Fruit fly (Drosophila melanogaster) whole organism, larva: ENCODE data around the gene Ilp8.

Source experiments
- noc ChIP-seq: fragments of 200-800 bp; sonication (Bioruptor generic); optimal IDR thresholded peaks from 3 replicates; lab custom pipeline; 2019; ENCODE audit warnings: missing biosample characterization, mild to moderate bottlenecking, missing genetic modification characterization, moderate library complexity

Gene Ilp8

dm6 chr3L:17007041-17007471, 24.8 kb downstream of the Ilp8 start:
- TF ChIP-seq noc (tag; lab: Kevin White, UChicago): peak; percentile 67

dm6 chr3L:17006250-17006693, 25.6 kb downstream of the Ilp8 start:
- no peak for TF ChIP-seq noc (tag; lab: Kevin White, UChicago)

DNA sequence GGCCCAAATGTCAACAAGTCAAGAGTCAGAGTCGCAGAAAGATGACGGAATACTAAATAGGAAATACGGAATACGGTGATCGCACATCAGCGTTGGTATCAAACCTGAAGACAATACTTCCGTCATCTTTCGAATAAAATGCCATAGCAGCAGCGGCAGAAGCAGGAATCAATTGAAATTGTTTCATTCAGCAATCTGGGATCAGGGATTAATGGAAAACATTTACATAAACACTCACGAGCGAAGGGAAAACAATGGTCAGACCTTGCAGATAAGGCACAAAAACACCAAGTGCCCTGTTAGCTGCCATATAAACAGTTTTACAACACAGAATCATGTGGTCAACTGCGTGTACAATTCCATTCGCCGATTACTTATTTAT, 26.5 kb downstream of the Ilp8 start:
- TF ChIP-seq noc (tag; lab: Kevin White, UChicago): no peak

DNA sequence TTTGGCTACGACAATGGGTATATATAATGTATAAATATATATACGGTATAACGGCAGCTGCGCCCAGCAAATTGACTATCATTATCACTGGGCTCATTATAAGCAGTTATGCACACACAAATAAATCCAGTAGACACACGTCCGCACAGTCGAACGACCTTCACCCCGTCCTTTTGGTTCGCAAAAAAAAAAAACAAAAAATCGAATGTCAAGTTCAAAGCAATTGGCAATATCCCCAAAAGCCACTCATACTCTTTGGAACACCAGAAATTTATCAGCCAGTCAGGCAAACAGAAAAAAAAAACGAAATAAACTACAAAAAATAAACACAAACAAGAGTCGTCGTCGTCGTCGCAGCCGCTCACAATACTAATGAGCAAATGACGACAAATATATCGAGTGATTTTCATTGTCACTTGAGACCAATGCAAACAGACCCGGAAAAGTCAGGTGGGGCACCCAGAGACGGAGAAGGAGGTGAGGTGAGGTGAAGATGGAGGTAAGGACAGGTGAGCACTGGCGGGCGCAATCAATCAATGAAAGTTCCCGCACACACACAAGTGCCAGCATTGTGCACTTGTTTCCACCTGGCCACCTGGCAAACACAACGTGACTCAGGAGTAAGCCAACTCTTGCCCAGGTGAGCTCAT, 27.0 kb downstream of the Ilp8 start:
- TF ChIP-seq noc (tag; lab: Kevin White, UChicago): no peak

DNA sequence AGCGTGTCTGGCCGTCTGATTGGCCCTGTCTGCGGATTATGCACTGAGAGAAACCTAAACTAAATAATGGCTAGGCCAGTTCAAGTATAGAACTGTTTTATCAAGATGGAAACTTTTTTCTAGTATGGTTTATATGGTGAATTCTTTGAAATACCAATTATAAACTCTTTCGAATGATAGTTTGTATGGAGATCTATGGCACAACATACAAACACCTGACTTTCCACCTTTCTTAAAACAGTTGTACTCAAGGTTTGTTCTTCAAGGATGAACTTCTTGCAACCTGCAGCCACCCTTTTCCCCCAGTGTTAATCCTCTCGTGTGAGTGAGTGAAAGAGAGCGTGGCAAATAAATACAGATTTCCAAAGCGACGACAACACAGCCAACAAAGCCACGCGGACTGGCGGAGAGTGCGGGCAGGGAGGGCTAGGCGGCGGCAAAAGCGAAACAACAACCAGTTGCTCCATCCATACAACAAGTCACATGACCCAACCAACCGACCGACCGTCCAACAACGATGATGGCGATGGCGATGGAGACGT, 27.6 kb downstream of the Ilp8 start:
- peak; percentile 75 for TF ChIP-seq noc (tag; lab: Kevin White, UChicago)

dm6 chr3L:17003251-17004171, 28.4 kb downstream of the Ilp8 start:
- peak; percentile 22 for TF ChIP-seq noc (tag; lab: Kevin White, UChicago)

DNA sequence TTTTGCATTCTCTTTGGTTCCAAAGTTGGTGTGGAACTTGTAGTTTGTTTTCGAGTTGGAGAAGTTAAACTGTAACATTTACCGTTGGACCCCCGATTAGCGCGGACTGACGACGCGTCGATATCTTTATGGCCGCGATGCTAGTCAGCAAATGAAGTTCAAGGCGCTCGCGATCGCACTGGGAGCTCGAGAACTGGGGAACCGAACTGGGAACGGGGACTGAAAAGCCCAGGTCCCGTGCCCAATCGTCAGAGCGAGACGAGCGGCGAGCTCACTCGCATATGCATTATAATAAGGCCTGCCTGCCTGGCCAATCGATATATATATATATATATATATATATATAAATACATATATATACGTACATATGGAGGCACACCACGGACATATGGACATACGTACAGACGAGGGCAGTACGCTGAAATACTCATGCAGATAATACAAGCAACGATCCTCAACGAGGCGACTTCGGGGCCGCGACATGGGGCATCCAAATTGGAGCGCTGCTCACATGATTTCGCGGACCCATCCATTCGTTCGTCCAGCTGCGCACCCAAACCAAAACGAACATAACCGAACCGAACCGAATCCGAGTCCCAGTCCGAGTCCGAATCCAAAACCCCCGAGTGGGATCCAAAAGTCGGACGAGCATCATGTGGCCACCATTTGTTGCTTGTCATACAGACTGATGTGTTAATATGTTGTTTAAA, 29.6 kb downstream of the Ilp8 start:
- no peak for TF ChIP-seq noc (tag; lab: Kevin White, UChicago)

dm6 chr3L:17001055-17001454, 30.8 kb downstream of the Ilp8 start:
- no peak for TF ChIP-seq noc (tag; lab: Kevin White, UChicago)

DNA sequence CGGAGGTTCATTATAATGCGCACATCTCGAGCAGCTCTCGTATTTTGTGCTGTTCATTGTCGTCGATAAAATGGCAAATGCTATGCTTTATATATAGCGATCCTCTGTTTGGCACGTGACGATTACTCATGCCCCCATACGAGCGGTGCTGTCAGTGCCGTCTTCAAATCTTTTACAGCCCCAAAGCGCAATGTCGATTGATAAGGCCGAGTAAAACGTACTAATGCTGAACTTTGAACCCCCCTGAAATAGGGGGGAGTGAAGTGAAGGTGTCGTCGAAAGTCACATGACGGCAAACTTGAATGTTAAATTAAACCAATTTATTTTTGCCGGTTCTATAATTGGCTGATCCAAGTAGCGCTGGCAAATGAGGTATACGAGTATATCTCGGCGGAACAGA, 31.6 kb downstream of the Ilp8 start:
- no peak for TF ChIP-seq noc (tag; lab: Kevin White, UChicago)

- peak; percentile 1 for TF ChIP-seq noc (tag; lab: Kevin White, UChicago)
Measured at dm6 chr3L:16994805-16995204, 37.1 kb downstream of the Ilp8 start.

- TF ChIP-seq noc (tag; lab: Kevin White, UChicago): peak; percentile 46
Measured at dm6 chr3L:16989169-16989568, 42.7 kb downstream of the Ilp8 start.

DNA sequence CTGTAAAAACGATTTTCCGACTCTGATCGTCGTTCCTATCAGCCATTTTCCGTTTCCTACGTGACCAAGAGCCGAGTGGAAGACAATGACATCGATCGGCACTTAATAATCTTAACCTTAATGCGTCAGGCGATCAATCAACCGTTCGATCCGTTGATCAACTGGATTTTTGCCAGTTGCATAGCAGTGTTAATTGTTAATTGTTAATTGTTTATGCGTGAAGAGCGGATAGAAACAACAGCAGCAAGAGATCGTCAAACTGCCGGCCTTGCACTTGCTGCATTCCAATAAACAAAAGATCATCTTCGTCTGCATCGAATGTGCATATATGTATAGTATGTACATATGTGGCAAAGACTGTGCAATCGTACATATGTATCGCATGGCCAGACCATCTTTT, 43.4 kb downstream of the Ilp8 start:
- TF ChIP-seq noc (tag; lab: Kevin White, UChicago): no peak

- no peak for TF ChIP-seq noc (tag; lab: Kevin White, UChicago)
Measured at dm6 chr3L:16987347-16987746, 44.5 kb downstream of the Ilp8 start.

DNA sequence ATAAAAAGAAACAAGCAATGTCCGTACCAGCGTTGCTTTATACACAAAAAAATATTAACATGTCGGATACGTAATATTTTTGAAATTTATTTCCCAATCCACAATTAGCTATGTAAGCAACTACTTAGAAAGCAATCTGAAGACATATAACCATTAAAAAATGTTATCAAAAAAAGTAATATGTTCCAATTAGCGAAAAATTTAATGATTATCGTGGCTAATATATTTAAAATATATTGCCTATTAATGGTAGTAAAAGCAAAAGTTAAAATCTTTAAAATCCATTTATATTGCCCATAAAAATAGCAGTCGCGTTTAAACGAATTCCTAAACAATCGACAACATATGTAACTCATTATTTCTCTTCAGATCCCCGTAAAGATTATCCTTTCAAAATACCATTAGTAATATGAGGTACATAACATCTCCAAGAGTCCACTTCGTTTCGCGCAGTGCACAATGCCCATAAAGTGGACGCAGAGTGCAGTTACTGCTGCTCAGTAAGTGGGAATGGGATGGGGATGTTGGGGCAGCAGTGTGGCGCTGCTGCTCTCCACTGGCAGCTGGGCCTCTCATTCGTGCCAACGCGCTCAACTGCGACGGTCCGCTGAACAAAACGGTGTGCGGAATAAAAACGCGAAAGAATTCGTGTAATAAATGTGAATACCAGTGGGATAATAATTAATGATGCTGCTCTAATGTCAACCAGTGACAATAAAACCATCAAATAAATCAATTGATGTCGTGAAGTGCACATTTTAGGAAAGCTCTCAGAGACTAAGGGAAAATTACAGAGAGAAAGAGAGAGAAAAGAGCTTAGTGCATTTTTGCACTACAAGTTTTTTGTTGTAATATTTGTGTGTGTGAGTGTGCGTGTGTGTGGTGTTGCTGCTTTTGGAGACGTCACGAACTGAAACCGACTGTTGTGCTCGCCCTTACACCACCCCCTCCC, 45.5 kb downstream of the Ilp8 start:
- TF ChIP-seq noc (tag; lab: Kevin White, UChicago): no peak

DNA sequence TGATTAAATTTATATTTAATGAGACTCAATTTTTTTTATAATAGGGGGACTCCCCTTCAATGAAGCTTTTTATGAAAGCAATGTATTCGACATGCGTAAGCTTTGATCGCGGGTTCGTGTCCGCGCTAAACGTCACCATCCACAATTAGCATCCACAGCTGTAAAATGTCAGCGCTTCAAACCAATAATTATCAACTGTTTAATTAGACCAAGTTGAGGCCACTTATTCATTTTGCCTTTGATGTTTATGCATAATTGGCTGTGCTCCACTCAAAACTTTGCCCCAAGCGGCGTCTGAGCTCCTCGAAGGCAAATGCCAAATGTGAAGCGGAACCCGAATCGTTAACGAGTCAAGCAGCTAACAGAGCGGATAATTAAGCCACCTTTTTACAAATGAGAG, 46.3 kb downstream of the Ilp8 start:
- TF ChIP-seq noc (tag; lab: Kevin White, UChicago): no peak
